Fruit fly (Drosophila melanogaster): Measurements from ENCODE around the gene CG14805.

Gene CG14805

dm6 chrX:1908757-1909156 lies 31.6 kb downstream of the CG14805 start, which contains the start of the genes Edem1 and Rbcn-3B (continued):
- TF ChIP-seq Ets96B (tag; optimal IDR thresholded peaks at IDR 0.05) (peak; percentile 47), Blimp-1 (GFP tag; optimal IDR thresholded peaks at IDR 0.05) (no peak), CG15336 (GFP tag; IDR thresholded peaks at IDR 0.05) (peak; percentile 58; the same call in 1 of the 2 replicates), vri (GFP tag; optimal IDR thresholded peaks at IDR 0.05) (no peak), svp (GFP tag) (peak; percentile 67), esn (GFP tag; optimal IDR thresholded peaks at IDR 0.05) (peak; percentile 16), acj6 (GFP tag; optimal IDR thresholded peaks at IDR 0.05) (no peak), Sox102F (GFP tag; optimal IDR thresholded peaks at IDR 0.05) (no peak), CG11294 (GFP tag; IDR thresholded peaks at IDR 0.05) (no peak), CG6163 (GFP tag; IDR thresholded peaks at IDR 0.05) (peak; percentile 45; the same call in 1 of the 3 replicates), Eip75B (GFP tag; optimal IDR thresholded peaks at IDR 0.05) (no peak), CG7368 (GFP tag; optimal IDR thresholded peaks at IDR 0.05) (no peak), Hr4 (GFP tag; optimal IDR thresholded peaks at IDR 0.05) (no peak), Eip93F (GFP tag; optimal IDR thresholded peaks at IDR 0.05) (no peak), CG3032 (tag; optimal IDR thresholded peaks at IDR 0.05) (peak; percentile 30), CG8119 (GFP tag; IDR thresholded peaks at IDR 0.05) (peak; percentile 76)

dm6 chrX:1909533-1909932 lies 32.4 kb downstream of the CG14805 start:
- TF ChIP-seq svp (GFP tag) (peak; percentile 79), ss (GFP tag; optimal IDR thresholded peaks at IDR 0.05) (no peak)

dm6 chrX:1922765-1923501 lies 45.8 kb downstream of the CG14805 start, which contains the start of the genes eIF2Bepsilon and Ocrl:
eIF2Bepsilon (minus strand) TSS chrX:1922874.
Ocrl (plus strand) TSS chrX:1922981.
- TF ChIP-seq lz (GFP tag; optimal IDR thresholded peaks at IDR 0.05) (no peak), svp (GFP tag) (peak; percentile 88), fd85E (GFP tag; optimal IDR thresholded peaks at IDR 0.05) (no peak), achi (GFP tag; optimal IDR thresholded peaks at IDR 0.05) (no peak), Eip78C (GFP tag) (no peak), CG1621 (tag; optimal IDR thresholded peaks at IDR 0.05) (peak; percentile 57), fkh (GFP tag; optimal IDR thresholded peaks at IDR 0.05) (peak; percentile 88), CG6792 (GFP tag; optimal IDR thresholded peaks at IDR 0.05) (no peak), Hr38 (GFP tag; optimal IDR thresholded peaks at IDR 0.05) (no peak), Lpt (GFP tag; optimal IDR thresholded peaks at IDR 0.05) (no peak), CG15336 (GFP tag; IDR thresholded peaks at IDR 0.05) (no peak), CG6854 (GFP tag; optimal IDR thresholded peaks at IDR 0.05) (no peak), CG31627 (GFP tag; optimal IDR thresholded peaks at IDR 0.05) (no peak), Gug (GFP tag; IDR thresholded peaks at IDR 0.05) (no peak), CG6163 (GFP tag; IDR thresholded peaks at IDR 0.05) (0 out of 3 replicates have a peak, but pooled peaks have one; percentile 5), Eip93F (GFP tag; optimal IDR thresholded peaks at IDR 0.05) (no peak), Sox15 (GFP tag; optimal IDR thresholded peaks at IDR 0.05) (no peak), CG6808 (GFP tag; optimal IDR thresholded peaks at IDR 0.05) (no peak)

- TF ChIP-seq Hr4 (GFP tag; optimal IDR thresholded peaks at IDR 0.05) (no peak), eg (GFP tag; IDR thresholded peaks at IDR 0.05) (0 out of 3 replicates have a peak, but pooled peaks have one; percentile 23), Sox102F (GFP tag; optimal IDR thresholded peaks at IDR 0.05) (no peak), OdsH (GFP tag; optimal IDR thresholded peaks at IDR 0.05) (no peak), fkh (GFP tag; optimal IDR thresholded peaks at IDR 0.05) (peak; percentile 58), CG1621 (tag; optimal IDR thresholded peaks at IDR 0.05) (peak; percentile 89), dsx (GFP tag; optimal IDR thresholded peaks at IDR 0.05; ENCODE audit: poor library complexity, severe bottlenecking) (peak; percentile 34), esn (GFP tag; optimal IDR thresholded peaks at IDR 0.05) (peak; percentile 16), svp (GFP tag) (peak; percentile 62), Lpt (GFP tag; optimal IDR thresholded peaks at IDR 0.05) (no peak)
These were observed 50.6 kb downstream of the CG14805 start, which contains the start of gene CG11596 for dm6 chrX:1927473-1928306. CG11596 (plus strand) TSS chrX:1927683.
